Worm (Caenorhabditis elegans) whole organism, young adult: Measurements from ENCODE around the gene T04F8.8.

ENCODE experiments used
- F37B4.10 ChIP-seq: fragments of 200-800 bp; sonication (Bioruptor generic); IDR thresholded peaks from 2 replicates; pipeline ENCODE4 v1.3.6; 2022; ENCODE audit warnings: missing genetic modification characterization, missing compliant biosample characterization
- F39B2.1 ChIP-seq: fragments of 200-800 bp; sonication (Bioruptor generic); IDR thresholded peaks from 2 replicates; pipeline ENCODE4 v1.3.6; 2022; ENCODE audit warnings: missing genetic modification reagents, missing genetic modification characterization, missing compliant biosample characterization
- F55B11.4 ChIP-seq: sonication (generic microtip); optimal IDR thresholded peaks from 2 replicates; lab custom pipeline; 2016; ENCODE audit warnings: missing compliant biosample characterization, missing genetic modification characterization, borderline replicate concordance; ENCODE audit not compliant: insufficient read depth
- ama-1 ChIP-seq, 3 experiments: fragments of 150-350 bp in 1 of 3; sonication (generic microtip) in 2 of 3; optimal IDR thresholded peaks; 2 replicates each; lab custom pipeline; 2014 to 2018; ENCODE audit warnings: missing biosample characterization in 2 of 3, missing genetic modification characterization in 2 of 3, missing genetic modification reagents in 2 of 3
- cebp-2 ChIP-seq: fragments of 200-800 bp; sonication (Bioruptor generic); IDR thresholded peaks from 2 replicates; pipeline ENCODE4 v1.3.6; 2022; ENCODE audit warnings: missing genetic modification characterization, missing compliant biosample characterization
- let-607 ChIP-seq, 2 experiments: fragments of 200-800 bp in 1 of 2; sonication (Bioruptor generic) in 1 of 2; sonication (generic microtip) in 1 of 2; optimal IDR thresholded peaks; 2 replicates each; lab custom pipeline; 2016 to 2018; ENCODE audit warnings: mild to moderate bottlenecking in 2 of 2, missing compliant biosample characterization in 2 of 2, missing genetic modification characterization in 2 of 2, moderate library complexity in 2 of 2, missing genotype in 1 of 2
- lsl-1 ChIP-seq: fragments of 200-800 bp; sonication (Bioruptor generic); optimal IDR thresholded peaks from 2 replicates; lab custom pipeline; 2018; ENCODE audit warnings: mild to moderate bottlenecking, missing genetic modification characterization, moderate library complexity, missing compliant biosample characterization
- nfya-1 ChIP-seq: sonication (generic microtip); optimal IDR thresholded peaks from 2 replicates; lab custom pipeline; 2017; ENCODE audit warnings: antibody characterized with exemption, missing compliant biosample characterization, missing genetic modification characterization, borderline replicate concordance; ENCODE audit not compliant: insufficient read depth
- nfyb-1 ChIP-seq: fragments of 200-800 bp; sonication (Bioruptor generic); IDR thresholded peaks from 2 replicates; pipeline ENCODE4 v1.3.6; 2022; ENCODE audit warnings: missing genetic modification reagents, missing genetic modification characterization, missing compliant biosample characterization
- rcor-1 ChIP-seq: fragments of 200-800 bp; sonication (Bioruptor generic); IDR thresholded peaks from 2 replicates; pipeline ENCODE4 v1.3.6; 2022; ENCODE audit warnings: missing genetic modification reagents, missing genetic modification characterization, missing compliant biosample characterization
- snpc-4 ChIP-seq, 5 experiments: fragments of 150-350 bp in 1 of 5; sonication (generic microtip) in 4 of 5; optimal IDR thresholded peaks; 2 replicates each; lab custom pipeline; 2014 to 2018; ENCODE audit warnings: missing genetic modification characterization in 5 of 5, missing biosample characterization in 3 of 5, antibody characterized with exemption in 2 of 5, mild to moderate bottlenecking in 2 of 5, missing compliant biosample characterization in 2 of 5, missing genotype in 2 of 5, moderate library complexity in 2 of 5, missing genetic modification reagents in 1 of 5
- sptf-2 ChIP-seq: fragments of 200-800 bp; sonication (Bioruptor generic); optimal IDR thresholded peaks from 2 replicates; lab custom pipeline; 2018; ENCODE audit warnings: mild to moderate bottlenecking, missing genetic modification characterization, missing compliant biosample characterization
- ztf-3 ChIP-seq: fragments of 200-800 bp; sonication (Bioruptor generic); optimal IDR thresholded peaks from 2 replicates; lab custom pipeline; 2018; ENCODE audit warnings: mild to moderate bottlenecking, missing genetic modification characterization, missing compliant biosample characterization

- TF ChIP-seq sptf-2 (no peak), F55B11.4 (tag; lab: Kevin White, UChicago) (no peak), snpc-4 (GFP tag; optimal IDR thresholded peaks at IDR 0.05; lab: Kevin White, UChicago) (no peak), snpc-4 (tag; optimal IDR thresholded peaks at IDR 0.05; lab: Kevin White, UChicago) (no peak), rcor-1 (GFP tag; lab: Robert Waterston, UW) (no peak), let-607 (tag; optimal IDR thresholded peaks at IDR 0.05; lab: Kevin White, UChicago) (no peak), nfyb-1 (GFP tag; lab: Robert Waterston, UW) (no peak), F39B2.1 (GFP tag; lab: Robert Waterston, UW) (no peak), F37B4.10 (GFP tag; lab: Robert Waterston, UW) (no peak), ztf-3 (no peak), cebp-2 (no peak), ama-1 (optimal IDR thresholded peaks at IDR 0.05; lab: Kevin White, UChicago) (no peak), ama-1 (GFP tag; optimal IDR thresholded peaks at IDR 0.05; lab: Kevin White, UChicago) (no peak), nfya-1 (tag; lab: Kevin White, UChicago) (no peak), lsl-1 (GFP tag; lab: Kevin White, UChicago) (no peak)
Measured at ce11 chrX:11621997-11622396, 25.3 kb upstream of the T04F8.8 start, which contains the start of gene sto-3.
